Fruit fly (Drosophila melanogaster) whole organism, embryonic: ENCODE data around the gene Srp9.

Source experiments
- ATbp ChIP-seq: fragments of 200-800 bp; sonication (Bioruptor generic); optimal IDR thresholded peaks from 2 replicates; lab custom pipeline; 2017; ENCODE audit warnings: missing biosample characterization, mild to moderate bottlenecking, missing genetic modification characterization, missing genetic modification reagents
- CG10274 ChIP-seq: fragments of 200-800 bp; sonication (Bioruptor generic); optimal IDR thresholded peaks from 3 replicates; lab custom pipeline; 2017; ENCODE audit warnings: missing biosample characterization, mild to moderate bottlenecking, missing genetic modification characterization
- CG10543 ChIP-seq: fragments of 200-800 bp; sonication (Bioruptor generic); optimal IDR thresholded peaks from 3 replicates; lab custom pipeline; 2017; ENCODE audit warnings: missing biosample characterization, mild to moderate bottlenecking, missing genetic modification characterization, moderate library complexity
- CG10979 ChIP-seq: fragments of 200-800 bp; sonication (Bioruptor generic); optimal IDR thresholded peaks from 2 replicates; lab custom pipeline; 2018; ENCODE audit warnings: missing biosample characterization, mild to moderate bottlenecking, missing genetic modification characterization, moderate library complexity
- CG12659 ChIP-seq: fragments of 200-800 bp; sonication (Bioruptor generic); optimal IDR thresholded peaks from 3 replicates; lab custom pipeline; 2017; ENCODE audit warnings: mild to moderate bottlenecking, missing biosample characterization, missing genetic modification reagents, missing genetic modification characterization
- CG13123 ChIP-seq: fragments of 200-800 bp; sonication (Bioruptor generic); optimal IDR thresholded peaks from 2 replicates; lab custom pipeline; 2016; ENCODE audit warnings: missing biosample characterization, missing genetic modification characterization
- CG1529 ChIP-seq: fragments of 200-800 bp; sonication (Bioruptor generic); optimal IDR thresholded peaks from 3 replicates; lab custom pipeline; 2018; ENCODE audit warnings: missing biosample characterization, missing genetic modification characterization
- CG15696 ChIP-seq: fragments of 200-800 bp; sonication (Bioruptor generic); optimal IDR thresholded peaks from 2 replicates; lab custom pipeline; 2019; ENCODE audit warnings: missing biosample characterization, mild to moderate bottlenecking, missing genetic modification characterization, moderate library complexity
- CG17361 ChIP-seq: fragments of 200-800 bp; sonication (Bioruptor generic); IDR thresholded peaks from 3 replicates; pipeline ENCODE4 v1.3.6; 2022; ENCODE audit warnings: missing biosample characterization, missing genetic modification characterization
- CG17802 ChIP-seq: fragments of 200-800 bp; sonication (Bioruptor generic); optimal IDR thresholded peaks from 2 replicates; lab custom pipeline; 2018; ENCODE audit warnings: missing biosample characterization, mild to moderate bottlenecking, missing genetic modification characterization, moderate library complexity
- CG18476 ChIP-seq: fragments of 200-800 bp; sonication (Bioruptor generic); optimal IDR thresholded peaks from 2 replicates; lab custom pipeline; 2016; ENCODE audit warnings: missing biosample characterization, mild to moderate bottlenecking, missing genetic modification characterization
- CG2116 ChIP-seq: fragments of 200-800 bp; sonication (Bioruptor generic); optimal IDR thresholded peaks from 3 replicates; lab custom pipeline; 2018; ENCODE audit warnings: missing biosample characterization, mild to moderate bottlenecking, missing genetic modification characterization
- CG2120 ChIP-seq: fragments of 200-800 bp; sonication (Bioruptor generic); optimal IDR thresholded peaks from 3 replicates; lab custom pipeline; 2016; ENCODE audit warnings: missing biosample characterization, missing genetic modification characterization
- CG30020 ChIP-seq: fragments of 200-800 bp; optimal IDR thresholded peaks from 2 replicates; lab custom pipeline; 2019; ENCODE audit warnings: missing biosample characterization, mild to moderate bottlenecking, missing genetic modification characterization, moderate library complexity
- CG31224 ChIP-seq: fragments of 200-800 bp; sonication (Bioruptor generic); IDR thresholded peaks from 2 replicates; pipeline ENCODE4 v1.3.6; 2022; ENCODE audit warnings: missing biosample characterization, missing genetic modification characterization
- CG3281 ChIP-seq: fragments of 200-800 bp; sonication (Bioruptor generic); optimal IDR thresholded peaks from 3 replicates; lab custom pipeline; 2017; ENCODE audit warnings: missing biosample characterization, mild to moderate bottlenecking, missing genetic modification characterization
- CG33213 ChIP-seq: fragments of 200-800 bp; sonication (Bioruptor generic); optimal IDR thresholded peaks from 3 replicates; lab custom pipeline; 2016; ENCODE audit warnings: missing biosample characterization, missing genetic modification characterization
- CG34224 ChIP-seq: fragments of 200-800 bp; sonication (Bioruptor generic); IDR thresholded peaks from 3 replicates; pipeline ENCODE4 v1.3.6; 2022; ENCODE audit warnings: missing biosample characterization, missing genetic modification characterization; ENCODE audit not compliant: partially characterized antibody
- CG4328 ChIP-seq: fragments of 200-800 bp; sonication (Bioruptor generic); optimal IDR thresholded peaks from 3 replicates; lab custom pipeline; 2017; ENCODE audit warnings: missing biosample characterization, missing genetic modification reagents, missing genetic modification characterization
- CG4360 ChIP-seq: fragments of 200-800 bp; sonication (Bioruptor generic); IDR thresholded peaks from 2 replicates; pipeline ENCODE4 v1.3.6; 2022; ENCODE audit warnings: missing biosample characterization, missing genetic modification characterization
- CG6254 ChIP-seq: fragments of 200-800 bp; sonication (Bioruptor generic); optimal IDR thresholded peaks from 3 replicates; lab custom pipeline; 2017; ENCODE audit warnings: mild to moderate bottlenecking, missing biosample characterization, missing genetic modification reagents, missing genetic modification characterization
- CG8281 ChIP-seq: fragments of 200-800 bp; sonication (Bioruptor generic); optimal IDR thresholded peaks from 2 replicates; lab custom pipeline; 2018; ENCODE audit warnings: missing biosample characterization, mild to moderate bottlenecking, missing genetic modification characterization, moderate library complexity
- CG8388 ChIP-seq: fragments of 200-800 bp; sonication (Bioruptor generic); optimal IDR thresholded peaks from 2 replicates; lab custom pipeline; 2019; ENCODE audit warnings: missing biosample characterization, mild to moderate bottlenecking, missing genetic modification characterization, moderate library complexity
- Dll ChIP-seq: fragments of 200-800 bp; sonication (Bioruptor generic); IDR thresholded peaks from 4 replicates; pipeline ENCODE4 v1.3.6; 2022; ENCODE audit warnings: missing biosample characterization, missing genetic modification characterization; ENCODE audit not compliant: partially characterized antibody
- Dref ChIP-seq: fragments of 200-800 bp; sonication (Bioruptor generic); IDR thresholded peaks from 2 replicates; pipeline ENCODE4 v1.3.6; 2022; ENCODE audit warnings: missing biosample characterization, missing genetic modification characterization
- Elba2 ChIP-seq: fragments of 200-800 bp; sonication (Bioruptor generic); optimal IDR thresholded peaks from 3 replicates; lab custom pipeline; 2016; ENCODE audit warnings: missing biosample characterization, missing genetic modification characterization
- NFAT ChIP-seq: fragments of 200-800 bp; sonication (Bioruptor generic); IDR thresholded peaks from 2 replicates; pipeline ENCODE4 v1.3.6; 2022; ENCODE audit warnings: missing biosample characterization, missing genetic modification characterization
- Nf-YA ChIP-seq: fragments of 200-800 bp; sonication (Bioruptor generic); IDR thresholded peaks from 2 replicates; pipeline ENCODE4 v1.3.6; 2022; ENCODE audit warnings: missing biosample characterization, missing genetic modification characterization
- Nf-YC ChIP-seq: fragments of 200-800 bp; optimal IDR thresholded peaks from 3 replicates; lab custom pipeline; 2019; ENCODE audit warnings: missing biosample characterization, mild to moderate bottlenecking, missing genetic modification characterization, moderate library complexity
- Opbp ChIP-seq: fragments of 200-800 bp; sonication (Bioruptor generic); IDR thresholded peaks from 3 replicates; pipeline ENCODE4 v1.3.6; 2022; ENCODE audit warnings: missing biosample characterization, missing genetic modification characterization; ENCODE audit not compliant: partially characterized antibody
- Sox100B ChIP-seq: fragments of 200-800 bp; sonication (Bioruptor generic); optimal IDR thresholded peaks from 3 replicates; lab custom pipeline; 2018; ENCODE audit warnings: missing biosample characterization, mild to moderate bottlenecking, missing genetic modification characterization
- Sry-β ChIP-seq: fragments of 200-800 bp; sonication (Bioruptor generic); optimal IDR thresholded peaks from 2 replicates; lab custom pipeline; 2018; ENCODE audit warnings: missing biosample characterization, mild to moderate bottlenecking, missing genetic modification characterization, moderate library complexity
- YL-1 ChIP-seq: fragments of 200-800 bp; sonication (Bioruptor generic); optimal IDR thresholded peaks from 3 replicates; lab custom pipeline; 2017; ENCODE audit warnings: missing biosample characterization, mild to moderate bottlenecking, missing genetic modification characterization
- ac ChIP-seq: fragments of 200-800 bp; sonication (Bioruptor generic); optimal IDR thresholded peaks from 3 replicates; lab custom pipeline; 2017; ENCODE audit warnings: missing biosample characterization, mild to moderate bottlenecking, missing genetic modification characterization
- chif ChIP-seq, 2 experiments: fragments of 200-800 bp; sonication (Bioruptor generic); optimal IDR thresholded peaks; 3 replicates each; lab custom pipeline; 2016; ENCODE audit warnings: missing biosample characterization in 2 of 2, missing genetic modification characterization in 2 of 2
- corto ChIP-seq: fragments of 200-800 bp; sonication (Bioruptor generic); optimal IDR thresholded peaks from 2 replicates; lab custom pipeline; 2016; ENCODE audit warnings: missing biosample characterization, mild to moderate bottlenecking, missing genetic modification characterization, moderate library complexity
- insv ChIP-seq, 2 experiments: fragments of 200-800 bp; sonication (Bioruptor generic); optimal IDR thresholded peaks; 3 replicates each; lab custom pipeline; 2016 to 2018; ENCODE audit warnings: missing biosample characterization in 2 of 2, missing genetic modification characterization in 2 of 2
- mld ChIP-seq: fragments of 200-800 bp; sonication (Bioruptor generic); IDR thresholded peaks from 3 replicates; pipeline ENCODE4 v1.3.6; 2022; ENCODE audit warnings: missing biosample characterization, missing genetic modification characterization; ENCODE audit not compliant: partially characterized antibody
- nmo ChIP-seq: fragments of 200-800 bp; sonication (Bioruptor generic); optimal IDR thresholded peaks from 2 replicates; lab custom pipeline; 2018; ENCODE audit warnings: missing biosample characterization, mild to moderate bottlenecking, missing genetic modification characterization, moderate library complexity
- oc ChIP-seq: fragments of 200-800 bp; sonication (Bioruptor generic); optimal IDR thresholded peaks from 2 replicates; lab custom pipeline; 2018; ENCODE audit warnings: missing biosample characterization, mild to moderate bottlenecking, missing genetic modification characterization, moderate library complexity
- otp ChIP-seq: fragments of 200-800 bp; sonication (Bioruptor generic); IDR thresholded peaks from 3 replicates; pipeline ENCODE4, ENCODE4 v1.3.6; 2022; ENCODE audit warnings: missing biosample characterization, missing genetic modification characterization
- peb ChIP-seq: fragments of 200-800 bp; sonication (Bioruptor generic); IDR thresholded peaks from 2 replicates; pipeline ENCODE4 v1.3.6; 2022; ENCODE audit warnings: missing biosample characterization, missing genetic modification characterization
- pfk ChIP-seq: fragments of 200-800 bp; sonication (Bioruptor generic); optimal IDR thresholded peaks from 2 replicates; lab custom pipeline; 2018; ENCODE audit warnings: missing biosample characterization, mild to moderate bottlenecking, missing genetic modification characterization, moderate library complexity
- run ChIP-seq: fragments of 200-800 bp; sonication (Bioruptor generic); optimal IDR thresholded peaks from 3 replicates; lab custom pipeline; 2018; ENCODE audit warnings: missing biosample characterization, mild to moderate bottlenecking, missing genetic modification characterization
- so ChIP-seq: fragments of 200-800 bp; sonication (Bioruptor generic); IDR thresholded peaks from 3 replicates; pipeline ENCODE4 v1.3.6; 2022; ENCODE audit warnings: missing biosample characterization, missing genetic modification characterization
- tna ChIP-seq: fragments of 200-800 bp; sonication (Bioruptor generic); IDR thresholded peaks from 2 replicates; pipeline ENCODE4 v1.3.6; 2022; ENCODE audit warnings: missing biosample characterization, missing genetic modification characterization; ENCODE audit not compliant: partially characterized antibody
- twi ChIP-seq: fragments of 200-800 bp; optimal IDR thresholded peaks from 2 replicates; lab custom pipeline; 2019; ENCODE audit warnings: missing biosample characterization, mild to moderate bottlenecking, missing genetic modification characterization, moderate library complexity
- zfh1 ChIP-seq: fragments of 200-800 bp; sonication (Bioruptor generic); IDR thresholded peaks from 3 replicates; pipeline ENCODE4 v1.3.6; 2022; ENCODE audit warnings: missing biosample characterization, missing genetic modification characterization

The Srp9 gene

DNA sequence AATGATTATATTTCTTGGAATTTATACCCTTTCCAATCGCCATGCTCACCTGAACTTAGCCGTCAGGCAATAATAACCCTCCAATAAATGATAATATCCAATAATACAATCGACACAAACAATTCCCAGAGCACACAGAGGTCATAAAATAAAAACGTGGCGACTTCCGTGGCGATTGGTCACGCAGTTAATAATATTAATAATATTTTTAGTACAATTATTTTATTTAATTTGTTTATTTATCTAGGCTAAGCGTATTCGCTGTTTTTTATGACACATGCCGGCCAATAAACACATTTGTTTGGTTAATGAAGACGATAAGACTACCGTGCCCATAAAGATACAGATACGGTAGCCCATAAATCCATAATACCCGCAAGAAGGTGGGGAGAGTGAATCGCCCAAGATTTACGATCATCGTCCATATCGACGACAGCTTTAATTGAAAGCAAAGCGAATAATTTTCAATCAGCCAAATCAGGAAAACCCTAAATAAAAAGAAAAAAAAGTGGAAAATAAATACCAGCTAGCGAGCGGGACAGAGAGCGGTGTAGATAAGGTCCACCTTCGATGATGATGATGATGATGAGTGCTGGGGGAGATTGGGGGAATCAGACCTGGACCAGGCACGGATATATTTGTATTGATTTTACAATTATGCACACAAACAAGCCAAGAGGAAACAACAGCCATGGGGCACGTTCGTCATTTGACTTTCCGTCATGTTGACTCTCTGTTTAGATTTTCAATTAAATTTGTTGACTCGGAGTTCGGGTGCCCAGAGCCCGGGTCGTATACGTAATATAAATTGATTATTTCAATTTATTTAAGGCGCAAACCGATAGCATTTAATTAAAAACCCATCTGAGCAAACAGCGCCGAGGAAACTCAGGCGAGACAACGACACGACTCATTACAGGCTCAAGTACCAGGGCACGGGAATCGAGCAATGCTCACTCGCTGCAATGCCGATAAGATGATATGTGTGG, 24.8 kb downstream of the Srp9 start (continued):
- TF ChIP-seq CG31224 (no peak), CG33213 (GFP tag; lab: Kevin White, UChicago) (peak; percentile 24), CG17361 (0 out of 3 replicates have a peak, but pooled peaks have one; percentile 26), Elba2 (GFP tag; lab: Kevin White, UChicago) (no peak), CG18476 (no peak), CG2116 (GFP tag; lab: Kevin White, UChicago) (no peak), zfh1 (GFP tag; lab: Robert Waterston, UW) (peak; percentile 52; the same call in 2 of the 3 replicates), Sox100B (GFP tag; lab: Kevin White, UChicago) (peak; percentile 31), CG15696 (peak; percentile 46), so (GFP tag; lab: Robert Waterston, UW) (no peak), CG1529 (peak; percentile 24), oc (tag; lab: Kevin White, UChicago) (no peak), pfk (GFP tag; lab: Kevin White, UChicago) (peak; percentile 37), CG8281 (no peak), mld (GFP tag; lab: Robert Waterston, UW) (no peak), Nf-YC (peak; percentile 33), tna (GFP tag; lab: Robert Waterston, UW) (no peak), corto (GFP tag; lab: Kevin White, UChicago) (peak; percentile 55), ATbp (peak; percentile 49), CG13123 (no peak), CG8388 (GFP tag; lab: Kevin White, UChicago) (no peak), NFAT (no peak), peb (no peak), YL-1 (GFP tag; lab: Kevin White, UChicago) (peak; percentile 15), CG3281 (GFP tag; lab: Kevin White, UChicago) (peak; percentile 65), Dref (GFP tag; lab: Robert Waterston, UW) (no peak), Opbp (no peak), twi (tag; lab: Kevin White, UChicago) (no peak), CG30020 (tag; lab: Kevin White, UChicago) (no peak), CG4360 (GFP tag; lab: Robert Waterston, UW) (no peak), Sry-β (no peak), CG4328 (GFP tag; lab: Kevin White, UChicago) (no peak), otp (GFP tag; lab: Robert Waterston, UW) (peak; percentile 67), CG10274 (GFP tag; lab: Kevin White, UChicago) (no peak), chif (GFP tag; optimal IDR thresholded peaks at IDR 0.05; lab: Kevin White, UChicago) (no peak), Dll (no peak), insv (GFP tag; optimal IDR thresholded peaks at IDR 0.05; lab: Kevin White, UChicago) (no peak), CG17802 (tag; lab: Kevin White, UChicago) (no peak), nmo (GFP tag; lab: Kevin White, UChicago) (no peak), Nf-YA (GFP tag; lab: Robert Waterston, UW) (no peak), CG10543 (GFP tag; lab: Kevin White, UChicago) (no peak), ac (GFP tag; lab: Kevin White, UChicago) (no peak), CG34224 (no peak), run (no peak), CG12659 (GFP tag; lab: Kevin White, UChicago) (no peak), CG6254 (no peak), CG10979 (tag; lab: Kevin White, UChicago) (no peak), CG2120 (GFP tag; lab: Kevin White, UChicago) (no peak)
